Worm (Caenorhabditis elegans): Measurements from ENCODE around the gene cest-3.

Gene cest-3

DNA sequence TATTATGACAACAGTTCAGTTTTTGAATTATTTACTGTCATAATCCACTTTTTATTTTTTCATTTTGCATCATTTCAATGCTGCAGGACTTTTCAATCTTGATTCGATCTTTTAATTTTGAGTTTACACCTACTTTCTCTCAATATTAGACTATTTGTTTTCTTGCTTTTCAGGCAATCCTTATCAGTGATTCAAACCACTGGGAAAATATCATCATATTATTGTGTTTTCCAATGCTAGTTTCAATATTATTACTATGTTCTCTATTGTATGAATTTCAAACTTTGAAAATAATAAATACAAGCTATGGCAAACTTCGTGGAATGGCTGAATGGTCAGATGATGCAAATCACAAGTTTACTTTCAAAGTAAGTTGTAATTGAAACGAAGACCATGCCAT lies 22.0 kb upstream of the cest-3 start, which contains the start of gene cest-8 (continued):
- TF ChIP-seq daf-19 (GFP tag; conservative IDR thresholded peaks at IDR 0.05): no peak
- no peak for TF ChIP-seq madf-5 (GFP tag; IDR thresholded peaks at IDR 0.05)
- TF ChIP-seq D1046.2 (GFP tag; IDR thresholded peaks at IDR 0.05): no peak
- peak; percentile 14 for TF ChIP-seq pqm-1 (tag; optimal IDR thresholded peaks at IDR 0.05)
- TF ChIP-seq nhr-42 (GFP tag; IDR thresholded peaks at IDR 0.05): no peak
- TF ChIP-seq lin-15B (tag; optimal IDR thresholded peaks at IDR 0.05): no peak
- no peak for TF ChIP-seq duxl-1 (tag; optimal IDR thresholded peaks at IDR 0.05; ENCODE audit: poor library complexity)

DNA sequence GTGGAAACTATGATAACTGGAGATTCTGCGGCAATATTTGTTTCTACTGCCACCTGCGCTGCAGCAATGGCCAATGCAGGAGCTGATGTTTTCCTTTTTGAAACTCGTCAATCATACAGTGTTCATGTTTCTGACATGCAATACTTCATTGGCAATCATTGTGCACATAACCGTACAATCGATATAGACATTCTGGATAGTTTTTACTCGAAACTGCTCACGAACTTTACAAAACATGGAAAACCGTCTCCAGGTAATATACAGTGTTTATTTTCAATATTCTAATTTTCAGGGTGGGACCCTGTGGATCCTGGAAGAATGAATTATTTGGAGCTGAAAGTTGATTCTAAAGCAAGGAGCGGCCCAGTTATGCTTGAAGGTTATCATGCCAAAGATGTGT lies 19.6 kb upstream of the cest-3 start, which contains the start of gene cest-9.2:
Gene cest-9.2 (plus strand): TSS at position 301 of the 400 bp plus-strand sequence.
- no peak for TF ChIP-seq daf-16 (GFP tag; optimal IDR thresholded peaks at IDR 0.05)
- TF ChIP-seq daf-16 (tag; optimal IDR thresholded peaks at IDR 0.05): peak; percentile 2
- TF ChIP-seq saeg-2 (GFP tag; IDR thresholded peaks at IDR 0.05): no peak
- no peak for TF ChIP-seq attf-4 (tag; optimal IDR thresholded peaks at IDR 0.05)
- TF ChIP-seq tra-1 (GFP tag; IDR thresholded peaks at IDR 0.05): no peak
- no peak for TF ChIP-seq ceh-28 (tag; optimal IDR thresholded peaks at IDR 0.05)
- no peak for TF ChIP-seq ceh-20 (GFP tag; IDR thresholded peaks at IDR 0.05)
- no peak for TF ChIP-seq ceh-62 (tag; optimal IDR thresholded peaks at IDR 0.05)
- peak; percentile 28 for TF ChIP-seq aha-1 (tag)
- no peak for TF ChIP-seq zfp-2 (tag; optimal IDR thresholded peaks at IDR 0.05)
- no peak for TF ChIP-seq skn-1 (tag; optimal IDR thresholded peaks at IDR 0.05)
- TF ChIP-seq nhr-11 (tag; optimal IDR thresholded peaks at IDR 0.05): no peak

DNA sequence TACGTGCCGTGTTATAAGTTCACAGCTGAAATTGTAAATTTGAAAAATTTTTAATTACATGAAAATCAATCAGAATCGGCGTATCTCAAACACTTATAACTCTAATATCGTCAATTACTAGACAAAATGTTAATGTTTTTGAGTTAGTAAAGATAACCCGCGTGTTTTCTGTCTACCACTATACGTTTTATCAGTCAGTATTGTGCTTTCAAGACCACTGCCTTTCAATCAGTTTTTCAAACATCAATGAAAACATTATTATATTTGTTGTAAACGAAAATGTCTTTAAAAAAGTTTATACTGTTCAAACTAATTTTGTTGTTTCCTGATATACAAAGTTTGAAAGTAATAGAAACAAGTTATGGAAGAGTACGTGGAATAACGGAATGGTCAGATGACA lies 18.7 kb upstream of the cest-3 start:
- TF ChIP-seq nhr-28 (tag; optimal IDR thresholded peaks at IDR 0.05) (peak; percentile 24), pqm-1 (tag; optimal IDR thresholded peaks at IDR 0.05) (peak; percentile 19), F10B5.3 (tag; optimal IDR thresholded peaks at IDR 0.05) (no peak), hlh-11 (tag; optimal IDR thresholded peaks at IDR 0.05) (peak; percentile 36), lin-1 (GFP tag; IDR thresholded peaks at IDR 0.05) (no peak), dve-1 (tag; optimal IDR thresholded peaks at IDR 0.05; ENCODE audit: insufficient read depth) (peak; percentile 63), pha-4 (GFP tag; IDR thresholded peaks at IDR 0.05) (no peak), pha-4 (tag; optimal IDR thresholded peaks at IDR 0.05) (no peak), daf-16 (GFP tag; optimal IDR thresholded peaks at IDR 0.05) (no peak), daf-16 (tag; optimal IDR thresholded peaks at IDR 0.05) (peak; percentile 95)

DNA sequence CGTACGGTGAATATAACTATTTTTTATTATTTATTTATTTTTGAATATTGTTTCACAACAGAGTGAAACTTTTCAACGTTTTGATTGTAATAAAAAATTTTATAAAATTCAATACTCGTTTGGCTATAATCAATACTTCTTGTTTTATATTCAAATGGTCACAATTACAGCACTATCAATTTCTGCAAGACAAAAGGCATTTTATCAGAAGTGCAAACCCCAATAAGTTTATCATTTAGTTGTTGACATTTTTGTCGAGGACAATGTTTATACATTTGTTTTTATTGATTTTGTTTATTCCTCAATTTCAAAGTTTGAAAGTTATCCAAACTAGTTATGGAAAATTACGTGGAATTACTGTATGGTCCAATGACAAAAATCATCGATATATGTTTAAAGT lies 15.5 kb upstream of the cest-3 start, which contains the start of gene cest-9.1:
Gene cest-9.1 (plus strand): TSS at position 213 of the 400 bp plus-strand sequence.
- TF ChIP-seq ZK546.5 (tag; optimal IDR thresholded peaks at IDR 0.05): no peak
- TF ChIP-seq daf-16 (GFP tag; optimal IDR thresholded peaks at IDR 0.05): no peak
- peak; percentile 97 for TF ChIP-seq daf-16 (tag; optimal IDR thresholded peaks at IDR 0.05)
- TF ChIP-seq dmd-6 (GFP tag; IDR thresholded peaks at IDR 0.05): no peak
- peak; percentile 51 for TF ChIP-seq nhr-28 (tag; optimal IDR thresholded peaks at IDR 0.05)
- no peak for TF ChIP-seq nhr-42 (GFP tag; IDR thresholded peaks at IDR 0.05)
- no peak for TF ChIP-seq vab-7 (GFP tag; IDR thresholded peaks at IDR 0.05)
- no peak for TF ChIP-seq aha-1 (tag)
- TF ChIP-seq F26F4.8 (GFP tag; conservative IDR thresholded peaks at IDR 0.05): no peak
- TF ChIP-seq daf-8 (GFP tag; IDR thresholded peaks at IDR 0.05): no peak
- TF ChIP-seq nhr-111 (GFP tag; optimal IDR thresholded peaks at IDR 0.05): no peak
- peak; percentile 50 for TF ChIP-seq dve-1 (tag; optimal IDR thresholded peaks at IDR 0.05; ENCODE audit: insufficient read depth)
- TF ChIP-seq pqm-1 (tag; optimal IDR thresholded peaks at IDR 0.05): peak; percentile 23

DNA sequence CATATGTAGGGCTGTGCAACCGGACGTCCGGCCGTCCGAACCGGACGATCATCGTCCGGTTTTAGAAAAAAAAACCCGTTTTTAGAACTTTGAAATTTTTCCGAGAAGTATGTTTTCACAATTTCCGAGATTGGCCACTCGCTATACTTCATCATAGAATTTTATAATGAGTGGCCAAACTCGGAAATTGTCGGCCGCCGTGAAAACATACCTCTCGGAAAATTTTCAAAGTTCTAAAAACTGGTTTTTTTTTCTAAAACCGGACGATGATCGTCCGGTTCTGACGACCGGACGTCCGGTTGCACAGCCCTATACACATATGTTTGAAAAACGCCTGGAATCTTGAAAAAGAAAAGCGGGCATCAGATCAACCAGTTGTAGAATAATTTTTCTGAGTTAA lies 14.3 kb upstream of the cest-3 start:
- TF ChIP-seq saeg-2 (GFP tag; IDR thresholded peaks at IDR 0.05) (no peak), mep-1 (tag; optimal IDR thresholded peaks at IDR 0.05) (no peak), unc-62 (GFP tag; optimal IDR thresholded peaks at IDR 0.05 in 1 of 2) (no peak), unc-62 (tag; optimal IDR thresholded peaks at IDR 0.05) (no peak), F37D6.2 (tag; optimal IDR thresholded peaks at IDR 0.05) (no peak), aha-1 (tag) (no peak), aly-2 (tag; optimal IDR thresholded peaks at IDR 0.05) (no peak), lin-15B (tag; optimal IDR thresholded peaks at IDR 0.05) (no peak), mxl-3 (GFP tag; optimal IDR thresholded peaks at IDR 0.05) (no peak), spr-3 (GFP tag; optimal IDR thresholded peaks at IDR 0.05) (no peak), fkh-10 (GFP tag; optimal IDR thresholded peaks at IDR 0.05) (no peak), nhr-102 (tag; optimal IDR thresholded peaks at IDR 0.05) (no peak), egl-27 (tag; optimal IDR thresholded peaks at IDR 0.05) (no peak)

Data from whole organism, L4 larva.